Worm (Caenorhabditis elegans) whole organism, L3 larva: Measurements from ENCODE around the gene F55G11.6.

Source experiments
- ceh-28 ChIP-seq: fragments of 150-350 bp; optimal IDR thresholded peaks from 2 replicates; lab custom pipeline; 2014; ENCODE audit warnings: missing biosample characterization, missing genetic modification reagents, missing genetic modification characterization
- fkh-10 ChIP-seq: sonication (generic microtip); optimal IDR thresholded peaks from 2 replicates; lab custom pipeline; 2017; ENCODE audit warnings: missing biosample characterization, missing genetic modification reagents, missing genetic modification characterization
- nhr-28 ChIP-seq: fragments of 150-350 bp; optimal IDR thresholded peaks from 2 replicates; lab custom pipeline; 2014; ENCODE audit warnings: missing biosample characterization, missing genetic modification characterization
- nhr-77 ChIP-seq: fragments of 150-350 bp; optimal IDR thresholded peaks from 2 replicates; lab custom pipeline; 2014; ENCODE audit warnings: missing biosample characterization, missing genetic modification characterization
- snpc-4 ChIP-seq: fragments of 150-350 bp; optimal IDR thresholded peaks from 2 replicates; lab custom pipeline; 2014; ENCODE audit warnings: missing biosample characterization, missing genetic modification characterization
- ztf-11 ChIP-seq: fragments of 150-350 bp; optimal IDR thresholded peaks from 2 replicates; lab custom pipeline; 2014; ENCODE audit warnings: missing biosample characterization, missing genetic modification characterization

- TF ChIP-seq nhr-77 (no peak), snpc-4 (tag; lab: Kevin White, UChicago) (no peak), nhr-28 (tag; lab: Kevin White, UChicago) (no peak), fkh-10 (GFP tag; lab: Kevin White, UChicago) (no peak), ztf-11 (tag; lab: Kevin White, UChicago) (no peak), ceh-28 (tag; lab: Kevin White, UChicago) (no peak)
These were observed at the start of gene F55G11.6 for ce11 chrIV:12957730-12958129.
